Fruit fly (Drosophila melanogaster) whole organism: ENCODE results near the gene CG15387.

ENCODE experiments used
- CG8478 ChIP-seq: fragments of >200 bp; optimal IDR thresholded peaks from 2 replicates; lab custom pipeline; 2018; ENCODE audit warnings: inconsistent platforms
- Dll ChIP-seq: fragments of >200 bp; optimal IDR thresholded peaks from 2 replicates; lab custom pipeline; 2017
- EcR ChIP-seq, 2 experiments: fragments of >200 bp; optimal IDR thresholded peaks; 2 replicates each; lab custom pipeline; 2017; ENCODE audit warnings: missing biosample characterization in 2 of 2, missing genetic modification characterization in 2 of 2, missing genetic modification reagents in 2 of 2
- pan ChIP-seq: fragments of >200 bp; optimal IDR thresholded peaks from 2 replicates; lab custom pipeline; 2017
- psq ChIP-seq: fragments of >200 bp; optimal IDR thresholded peaks from 2 replicates; lab custom pipeline; 2017
- usp ChIP-seq: fragments of >200 bp; optimal IDR thresholded peaks from 2 replicates; lab custom pipeline; 2017; ENCODE audit warnings: missing biosample characterization, missing genetic modification characterization, mixed read lengths

CG15387 gene

dm6 chr2L:2187411-2187810, 38.7 kb downstream of the CG15387 start:
- TF ChIP-seq EcR (GFP tag; optimal IDR thresholded peaks at IDR 0.05; lab: Kevin White, UChicago) (no peak), pan (lab: Kevin White, UChicago) (no peak), usp (GFP tag; lab: Kevin White, UChicago) (no peak), Dll (lab: Kevin White, UChicago) (no peak), psq (lab: Kevin White, UChicago) (no peak), CG8478 (lab: Kevin White, UChicago) (no peak)

DNA sequence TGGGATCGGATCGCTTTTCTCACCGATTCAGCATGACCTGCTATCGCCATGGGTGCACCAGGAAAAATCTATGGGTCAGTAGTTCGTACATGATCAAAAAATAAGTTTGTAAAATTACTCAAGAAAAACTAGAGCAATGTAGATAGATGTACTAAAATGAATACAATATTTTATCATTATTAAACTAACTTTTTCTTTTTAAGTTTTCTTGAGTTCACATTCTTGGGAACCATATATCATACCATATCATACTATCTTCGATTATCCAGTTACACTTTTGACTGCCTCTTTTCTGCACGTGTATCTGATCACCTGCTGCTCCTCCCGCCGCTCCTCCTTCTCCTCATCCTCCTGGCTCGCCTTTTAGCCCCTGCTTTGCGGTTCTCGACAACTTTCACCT, 40.7 kb downstream of the CG15387 start:
- TF ChIP-seq psq (lab: Kevin White, UChicago) (no peak), EcR (GFP tag; optimal IDR thresholded peaks at IDR 0.05; lab: Kevin White, UChicago) (no peak), pan (lab: Kevin White, UChicago) (no peak), Dll (lab: Kevin White, UChicago) (no peak), usp (GFP tag; lab: Kevin White, UChicago) (no peak), CG8478 (lab: Kevin White, UChicago) (no peak)

DNA sequence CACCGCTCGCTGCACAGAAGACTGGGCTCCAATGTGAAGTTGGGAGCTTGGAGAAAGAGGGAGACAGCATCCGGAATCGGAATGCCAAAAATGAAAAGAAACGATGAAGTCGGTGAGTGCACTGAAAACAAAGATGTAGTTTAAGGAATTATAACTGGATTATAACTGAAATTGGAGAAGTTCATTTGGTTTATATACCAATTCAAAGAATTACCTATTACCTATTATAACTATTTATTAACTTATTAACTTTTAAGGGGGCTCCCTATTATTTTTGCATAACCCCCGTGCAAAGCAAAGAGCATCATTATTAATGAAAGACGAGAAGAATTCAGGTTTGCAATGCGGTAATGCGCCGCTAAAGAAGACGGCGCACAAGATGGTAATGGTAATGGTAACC, 41.4 kb downstream of the CG15387 start:
- TF ChIP-seq pan (lab: Kevin White, UChicago) (no peak), Dll (lab: Kevin White, UChicago) (no peak), usp (GFP tag; lab: Kevin White, UChicago) (no peak), CG8478 (lab: Kevin White, UChicago) (no peak), EcR (GFP tag; optimal IDR thresholded peaks at IDR 0.05; lab: Kevin White, UChicago) (no peak), psq (lab: Kevin White, UChicago) (no peak)

- TF ChIP-seq psq (lab: Kevin White, UChicago) (no peak), Dll (lab: Kevin White, UChicago) (no peak)
Measured at dm6 chr2L:2184129-2184528, 42.0 kb downstream of the CG15387 start.

DNA sequence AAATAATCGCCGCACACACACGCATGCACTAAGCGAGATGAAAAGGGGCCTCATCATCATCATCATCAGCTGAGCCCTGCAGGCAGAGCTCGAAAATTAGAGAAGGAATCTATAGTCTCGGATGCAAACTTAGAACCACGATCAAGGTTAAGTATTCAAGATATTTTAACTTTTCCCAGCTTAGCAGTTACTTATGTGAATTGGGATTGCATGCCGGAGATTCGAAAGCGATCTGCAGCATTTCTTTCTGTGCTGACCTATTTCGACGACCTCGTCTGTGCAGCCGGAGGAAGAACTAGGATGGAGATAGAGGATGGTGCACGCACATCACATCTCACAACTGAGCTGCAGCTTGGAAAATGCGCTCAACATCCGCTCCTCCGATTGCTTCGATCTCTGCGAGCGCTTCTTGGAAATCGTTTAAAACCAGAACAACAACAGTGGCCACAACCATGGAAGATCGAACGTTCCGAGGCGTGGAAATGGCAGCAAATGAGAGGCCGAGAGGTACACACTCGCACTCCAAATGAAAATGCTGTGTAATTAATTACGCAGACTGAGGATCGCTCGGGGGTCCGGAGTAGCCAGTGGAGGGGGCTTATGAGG, 43.3 kb downstream of the CG15387 start:
- TF ChIP-seq Dll (lab: Kevin White, UChicago) (no peak), EcR (GFP tag; optimal IDR thresholded peaks at IDR 0.05; lab: Kevin White, UChicago) (no peak), psq (lab: Kevin White, UChicago) (no peak), CG8478 (lab: Kevin White, UChicago) (no peak)

dm6 chr2L:2181971-2182643, 44.0 kb downstream of the CG15387 start:
- TF ChIP-seq CG8478 (lab: Kevin White, UChicago) (no peak), pan (lab: Kevin White, UChicago) (peak; percentile 28)

DNA sequence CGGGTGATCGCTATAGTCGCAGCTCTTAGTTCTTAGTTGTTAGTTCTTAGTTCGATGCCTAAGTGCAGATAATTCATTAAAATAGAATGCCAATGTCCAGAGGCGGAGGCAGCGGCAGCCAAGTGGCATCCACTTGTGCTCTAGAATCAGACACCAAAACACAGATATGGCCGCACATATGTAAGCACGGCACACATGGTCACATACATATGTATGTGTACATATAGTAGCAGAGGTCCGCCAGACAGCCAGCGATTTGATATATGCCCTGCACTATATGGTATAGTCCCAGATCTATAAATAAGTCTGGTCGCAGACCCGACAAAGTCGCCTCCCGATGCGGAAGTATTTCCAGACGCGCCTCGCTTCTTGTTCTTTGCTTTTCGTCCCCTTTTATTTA, 45.4 kb downstream of the CG15387 start:
- no peak for TF ChIP-seq CG8478 (lab: Kevin White, UChicago)
- no peak for TF ChIP-seq psq (lab: Kevin White, UChicago)

dm6 chr2L:2180120-2180539, 46.0 kb downstream of the CG15387 start:
- TF ChIP-seq pan (lab: Kevin White, UChicago) (no peak), Dll (lab: Kevin White, UChicago) (no peak), psq (lab: Kevin White, UChicago) (no peak), CG8478 (lab: Kevin White, UChicago) (no peak), usp (GFP tag; lab: Kevin White, UChicago) (no peak), EcR (GFP tag; optimal IDR thresholded peaks at IDR 0.05; lab: Kevin White, UChicago) (no peak)

- TF ChIP-seq EcR (GFP tag; optimal IDR thresholded peaks at IDR 0.05; lab: Kevin White, UChicago) (no peak), pan (lab: Kevin White, UChicago) (no peak), CG8478 (lab: Kevin White, UChicago) (no peak), Dll (lab: Kevin White, UChicago) (no peak), psq (lab: Kevin White, UChicago) (no peak), usp (GFP tag; lab: Kevin White, UChicago) (no peak)
Measured at dm6 chr2L:2179366-2179765, 46.7 kb downstream of the CG15387 start.

DNA sequence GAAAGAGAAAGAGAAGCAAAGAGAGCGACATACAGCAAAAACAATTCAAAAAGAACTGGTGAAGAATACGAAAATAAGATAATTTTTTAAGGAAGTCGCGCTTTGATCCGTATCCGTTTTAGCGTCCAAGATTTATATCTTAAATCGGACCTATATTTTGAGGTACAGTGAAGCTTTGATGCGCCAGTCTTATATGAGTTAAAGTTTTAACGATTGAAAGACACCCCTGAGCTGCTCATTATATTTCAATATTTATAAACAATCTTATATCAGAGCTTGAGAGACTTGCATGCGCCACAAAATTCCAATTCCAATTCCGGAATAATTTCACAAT, 47.3 kb downstream of the CG15387 start:
- TF ChIP-seq CG8478 (lab: Kevin White, UChicago) (no peak), Dll (lab: Kevin White, UChicago) (no peak), psq (lab: Kevin White, UChicago) (no peak), EcR (GFP tag; optimal IDR thresholded peaks at IDR 0.05; lab: Kevin White, UChicago) (no peak), pan (lab: Kevin White, UChicago) (no peak), usp (GFP tag; lab: Kevin White, UChicago) (no peak)

DNA sequence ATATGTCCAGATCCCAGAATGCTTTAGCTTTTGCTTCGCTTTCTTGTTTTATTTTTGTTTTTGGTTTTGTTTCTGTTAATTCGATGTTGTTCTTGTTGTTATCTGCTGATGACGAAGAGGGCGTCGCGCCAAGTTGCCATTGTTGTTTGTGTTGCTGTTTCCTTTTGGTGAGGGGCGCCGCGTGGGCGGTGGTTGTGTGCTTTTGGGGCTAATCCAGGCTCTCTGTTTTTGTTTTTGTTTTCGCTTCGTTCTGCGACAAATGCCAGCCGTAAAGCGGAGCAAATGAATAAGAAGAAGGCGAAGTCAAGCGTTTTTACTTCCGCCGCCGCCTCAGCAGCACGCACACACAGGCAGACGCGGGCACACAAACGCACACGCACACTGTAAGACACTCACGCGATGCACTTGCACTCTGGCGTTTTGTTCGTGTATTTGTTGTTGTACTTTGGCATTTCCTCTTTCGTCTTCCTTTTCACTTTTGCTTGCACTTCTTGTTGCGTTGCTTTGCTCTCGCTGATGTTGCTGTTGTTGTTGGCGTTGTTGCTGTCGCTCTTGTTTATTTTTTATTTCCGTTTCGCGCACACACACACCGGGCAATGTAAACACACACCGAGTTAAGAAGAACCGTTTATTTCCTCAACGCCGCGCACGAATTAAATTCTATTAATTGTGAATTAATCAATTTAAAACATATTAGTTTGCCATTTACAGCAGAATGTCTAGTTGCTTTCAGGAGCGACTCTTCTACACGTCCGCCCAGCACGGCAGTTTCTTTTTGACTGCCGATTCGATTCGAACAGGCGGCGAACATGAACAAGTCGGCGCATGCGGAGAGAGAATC, 47.9 kb downstream of the CG15387 start, which contains the start of gene aop:
aop (minus strand) TSS at position 786 of the 841 bp plus-strand sequence.
- TF ChIP-seq psq (lab: Kevin White, UChicago), result no peak
- TF ChIP-seq pan (lab: Kevin White, UChicago), result no peak
- no peak for TF ChIP-seq Dll (lab: Kevin White, UChicago)
- TF ChIP-seq CG8478 (lab: Kevin White, UChicago), result no peak
- no peak for TF ChIP-seq EcR (GFP tag; optimal IDR thresholded peaks at IDR 0.05; lab: Kevin White, UChicago)
- TF ChIP-seq usp (GFP tag; lab: Kevin White, UChicago), result no peak
